Fruit fly (Drosophila melanogaster) S2 (cell line): Measurements from ENCODE around the gene dysc.

Source experiments
- CG8478 ChIP-seq: fragments of >200 bp; optimal IDR thresholded peaks from 2 replicates; lab custom pipeline; 2018
- CTCF ChIP-seq, 2 experiments: fragments of >200 bp; optimal IDR thresholded peaks; 2 replicates each; lab custom pipeline; 2018

DNA sequence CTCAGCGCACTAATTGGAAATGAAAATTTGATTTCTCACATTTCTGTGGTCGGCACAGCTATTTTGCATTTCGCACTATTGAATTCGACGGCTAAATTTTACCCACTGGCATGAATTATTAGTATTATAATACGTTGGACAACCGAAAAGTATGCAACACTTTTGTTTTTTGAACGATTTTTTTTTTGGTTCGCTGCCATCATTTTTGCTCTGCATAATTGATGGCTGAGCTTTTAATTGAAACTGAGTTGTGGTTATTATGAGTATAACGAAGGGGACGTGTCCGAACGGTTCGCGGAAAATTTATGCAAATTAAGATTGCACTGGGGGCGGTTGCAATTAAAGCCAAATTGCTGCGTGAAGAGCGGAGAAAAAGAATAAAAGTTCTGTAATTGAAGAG lies 2.4 kb downstream of the dysc start:
- no peak for TF ChIP-seq CTCF (optimal IDR thresholded peaks at IDR 0.05; lab: Kevin White, UChicago)
- no peak for TF ChIP-seq CG8478 (lab: Kevin White, UChicago)
